Worm (Caenorhabditis elegans) whole organism, late embryonic: ENCODE data around the gene nhr-253.

Experiments used
- F13H6.1 ChIP-seq: sonication (generic microtip); optimal IDR thresholded peaks from 2 replicates; lab custom pipeline; 2016; ENCODE audit warnings: missing genetic modification characterization, missing compliant biosample characterization
- K02D7.2 ChIP-seq: sonication (generic microtip); optimal IDR thresholded peaks from 2 replicates; lab custom pipeline; 2017; ENCODE audit warnings: mild to moderate bottlenecking, missing genetic modification characterization, missing compliant biosample characterization
- ama-1 ChIP-seq: fragments of 150-350 bp; optimal IDR thresholded peaks from 2 replicates; lab custom pipeline; 2014
- ceh-18 ChIP-seq: sonication (generic microtip); optimal IDR thresholded peaks from 2 replicates; lab custom pipeline; 2016; ENCODE audit warnings: missing genetic modification characterization, missing compliant biosample characterization
- ceh-24 ChIP-seq: sonication (generic microtip); optimal IDR thresholded peaks from 2 replicates; lab custom pipeline; 2016; ENCODE audit warnings: mild to moderate bottlenecking, missing genetic modification characterization, missing compliant biosample characterization
- fkh-10 ChIP-seq: fragments of 150-350 bp; optimal IDR thresholded peaks from 2 replicates; lab custom pipeline; 2014; ENCODE audit warnings: missing biosample characterization, missing genetic modification reagents, missing genetic modification characterization
- hlh-30 ChIP-seq: sonication (generic microtip); optimal IDR thresholded peaks from 2 replicates; lab custom pipeline; 2017; ENCODE audit warnings: antibody characterized with exemption, missing genetic modification characterization, missing compliant biosample characterization; ENCODE audit not compliant: insufficient read depth
- nhr-232 ChIP-seq: sonication (generic microtip); optimal IDR thresholded peaks from 2 replicates; lab custom pipeline; 2016; ENCODE audit warnings: missing genetic modification characterization, missing compliant biosample characterization
- odd-2 ChIP-seq: sonication (generic microtip); optimal IDR thresholded peaks from 2 replicates; lab custom pipeline; 2017; ENCODE audit warnings: antibody characterized with exemption, mild to moderate bottlenecking, missing genetic modification characterization, missing compliant biosample characterization
- pha-4 ChIP-seq: fragments of 150-350 bp; optimal IDR thresholded peaks from 2 replicates; lab custom pipeline; 2018; ENCODE audit warnings: missing biosample characterization, missing genetic modification reagents, missing genetic modification characterization
- sdc-2 ChIP-seq: sonication (generic microtip); optimal IDR thresholded peaks from 2 replicates; lab custom pipeline; 2016; ENCODE audit warnings: missing genotype, missing genetic modification characterization, missing compliant biosample characterization
- unc-42 ChIP-seq: sonication (generic microtip); optimal IDR thresholded peaks from 2 replicates; lab custom pipeline; 2016; ENCODE audit warnings: missing genotype, missing genetic modification characterization, missing compliant biosample characterization

DNA sequence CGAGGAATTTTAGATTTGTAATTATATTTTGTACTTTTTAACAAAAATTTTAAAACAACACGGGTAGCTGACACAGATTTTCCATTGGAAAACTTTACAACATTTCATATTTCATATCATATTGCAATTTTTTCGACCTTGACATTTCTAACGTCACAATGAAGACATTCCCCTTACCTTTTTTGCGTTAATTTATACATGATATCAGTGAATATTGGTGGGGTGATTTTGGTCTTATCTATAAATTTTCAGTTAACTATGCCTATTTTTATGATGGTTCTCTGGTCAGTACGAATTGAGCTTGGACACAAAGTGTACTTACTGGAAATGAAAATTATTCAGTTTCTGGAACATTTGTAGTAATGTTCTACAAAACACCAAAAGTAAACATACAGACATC is 11.9 kb upstream of the nhr-253 start:
- TF ChIP-seq unc-42 (tag; lab: Kevin White, UChicago) (no peak), fkh-10 (no peak), K02D7.2 (tag; lab: Kevin White, UChicago) (no peak), F13H6.1 (no peak), nhr-232 (tag; lab: Kevin White, UChicago) (no peak), ama-1 (no peak), hlh-30 (tag; lab: Kevin White, UChicago) (no peak), ceh-24 (tag; lab: Kevin White, UChicago) (no peak), odd-2 (tag; lab: Kevin White, UChicago) (no peak), pha-4 (tag; lab: Kevin White, UChicago) (no peak), sdc-2 (tag; lab: Kevin White, UChicago) (no peak), ceh-18 (tag; lab: Kevin White, UChicago) (no peak)
